Fruit fly (Drosophila melanogaster): ENCODE measurements around the gene nau.

nau gene

DNA sequence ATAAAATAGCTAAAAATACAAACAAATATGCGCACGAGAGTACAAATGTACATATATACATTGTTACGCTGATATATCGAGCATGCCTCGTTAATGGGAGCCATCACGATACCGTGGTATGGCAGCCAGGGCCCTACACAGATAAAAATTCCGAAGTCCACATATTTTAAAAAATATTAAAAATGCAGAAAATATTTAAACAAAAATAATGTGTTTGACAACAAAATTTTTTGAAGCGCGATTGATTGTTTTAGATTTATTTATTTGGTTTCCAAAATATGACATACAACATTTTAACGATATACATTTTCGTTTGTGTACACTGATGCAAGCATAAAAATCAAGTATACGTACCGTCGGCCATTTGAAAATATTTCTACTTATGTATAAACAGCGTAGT, 8.6 kb upstream of the nau start (continued):
- no peak for TF ChIP-seq CG10543 (GFP tag; optimal IDR thresholded peaks at IDR 0.05)
- TF ChIP-seq CG8765 (GFP tag; IDR thresholded peaks at IDR 0.05) = no peak; the same call in 1 of the 2 replicates
- TF ChIP-seq nerfin-1 (tag; optimal IDR thresholded peaks at IDR 0.05) = no peak
- peak; percentile 90 for TF ChIP-seq Fer3 (tag; optimal IDR thresholded peaks at IDR 0.05)
- peak; percentile 5 for TF ChIP-seq CG17802 (tag; optimal IDR thresholded peaks at IDR 0.05)
- TF ChIP-seq crp (GFP tag; optimal IDR thresholded peaks at IDR 0.05) = peak in 1 of 2 experiments; percentile 8
- TF ChIP-seq trh (GFP tag; optimal IDR thresholded peaks at IDR 0.05) = no peak
- peak; percentile 76 for TF ChIP-seq Oli (tag; optimal IDR thresholded peaks at IDR 0.05)
- no peak for TF ChIP-seq stwl (tag; optimal IDR thresholded peaks at IDR 0.05)
- peak; percentile 35 for TF ChIP-seq Nf-YC (tag; optimal IDR thresholded peaks at IDR 0.05)
- no peak for TF ChIP-seq crol (GFP tag; IDR thresholded peaks at IDR 0.05)
- TF ChIP-seq CG2116 (GFP tag; optimal IDR thresholded peaks at IDR 0.05) = peak; percentile 31
- peak; percentile 86 for TF ChIP-seq CG30403 (GFP tag; optimal IDR thresholded peaks at IDR 0.05)
- no peak for TF ChIP-seq tna (GFP tag; IDR thresholded peaks at IDR 0.05; ENCODE audit: partially characterized antibody)
- TF ChIP-seq Lim3 (GFP tag; IDR thresholded peaks at IDR 0.05) = no peak
- peak; percentile 91 for TF ChIP-seq Rfx (GFP tag; IDR thresholded peaks at IDR 0.05)
- no peak for TF ChIP-seq CG10959 (GFP tag; IDR thresholded peaks at IDR 0.05)
- TF ChIP-seq CG1529 (GFP tag; optimal IDR thresholded peaks at IDR 0.05) = no peak
- TF ChIP-seq gt (GFP tag; IDR thresholded peaks at IDR 0.05) = no peak
- peak; percentile 80 for TF ChIP-seq H2.0 (GFP tag; IDR thresholded peaks at IDR 0.05)
- peak; percentile 35 for TF ChIP-seq jumu (GFP tag; optimal IDR thresholded peaks at IDR 0.05)
- peak; percentile 35 for TF ChIP-seq chn (GFP tag; optimal IDR thresholded peaks at IDR 0.05)
- peak; percentile 81 for TF ChIP-seq stc (GFP tag; IDR thresholded peaks at IDR 0.05)
- peak; percentile 77 for TF ChIP-seq CG10366 (GFP tag; IDR thresholded peaks at IDR 0.05)
- TF ChIP-seq zfh2 (GFP tag; optimal IDR thresholded peaks at IDR 0.05) = peak; percentile 86
- TF ChIP-seq fru (optimal IDR thresholded peaks at IDR 0.05) = no peak
- no peak for TF ChIP-seq Hr78 (GFP tag; optimal IDR thresholded peaks at IDR 0.05)
- peak; percentile 79 for TF ChIP-seq CG14441 (GFP tag; IDR thresholded peaks at IDR 0.05)
- TF ChIP-seq CG2712 (tag; optimal IDR thresholded peaks at IDR 0.05) = peak; percentile 77
- TF ChIP-seq Ptx1 (GFP tag; IDR thresholded peaks at IDR 0.05) = peak; percentile 86
- TF ChIP-seq ems (GFP tag; optimal IDR thresholded peaks at IDR 0.05) = peak; percentile 64
- peak; percentile 49 for TF ChIP-seq Antp (GFP tag; optimal IDR thresholded peaks at IDR 0.05)
- TF ChIP-seq CG33213 (GFP tag; optimal IDR thresholded peaks at IDR 0.05) = peak; percentile 16
- peak; percentile 75 for TF ChIP-seq CG6689 (GFP tag; IDR thresholded peaks at IDR 0.05)
- TF ChIP-seq CG10979 (tag; optimal IDR thresholded peaks at IDR 0.05) = peak; percentile 56
- peak; percentile 90 for TF ChIP-seq CG2678 (tag; optimal IDR thresholded peaks at IDR 0.05)
- peak; percentile 57 for TF ChIP-seq Blimp-1 (GFP tag; optimal IDR thresholded peaks at IDR 0.05)
- TF ChIP-seq CG31365 (tag; optimal IDR thresholded peaks at IDR 0.05) = peak; percentile 1
- peak; percentile 71 for TF ChIP-seq nmo (GFP tag; optimal IDR thresholded peaks at IDR 0.05)
- TF ChIP-seq CG6272 (GFP tag; IDR thresholded peaks at IDR 0.05) = peak; percentile 43; the same call in 1 of the 2 replicates
- no peak for TF ChIP-seq onecut (GFP tag; IDR thresholded peaks at IDR 0.05)
- TF ChIP-seq CG16779 (GFP tag; IDR thresholded peaks at IDR 0.05) = 0 out of 2 replicates have a peak, but pooled peaks have one; percentile 64
- TF ChIP-seq pb (GFP tag; optimal IDR thresholded peaks at IDR 0.05) = no peak
- TF ChIP-seq CG2129 (GFP tag; IDR thresholded peaks at IDR 0.05; ENCODE audit: partially characterized antibody) = no peak
- TF ChIP-seq pzg (GFP tag; optimal IDR thresholded peaks at IDR 0.05) = no peak
- TF ChIP-seq ranshi (GFP tag; IDR thresholded peaks at IDR 0.05) = peak; percentile 73
- peak; percentile 68 for TF ChIP-seq CG4854 (GFP tag; optimal IDR thresholded peaks at IDR 0.05)
- no peak for TF ChIP-seq HLH4C (GFP tag; IDR thresholded peaks at IDR 0.05; ENCODE audit: partially characterized antibody)
- TF ChIP-seq CG11085 (GFP tag; IDR thresholded peaks at IDR 0.05) = peak; percentile 62; the same call in 1 of the 2 replicates
- TF ChIP-seq D (optimal IDR thresholded peaks at IDR 0.05) = no peak
- peak; percentile 10 for TF ChIP-seq D (GFP tag; optimal IDR thresholded peaks at IDR 0.05)
